Worm (Caenorhabditis elegans): ENCODE measurements around the gene F10E9.1.

DNA sequence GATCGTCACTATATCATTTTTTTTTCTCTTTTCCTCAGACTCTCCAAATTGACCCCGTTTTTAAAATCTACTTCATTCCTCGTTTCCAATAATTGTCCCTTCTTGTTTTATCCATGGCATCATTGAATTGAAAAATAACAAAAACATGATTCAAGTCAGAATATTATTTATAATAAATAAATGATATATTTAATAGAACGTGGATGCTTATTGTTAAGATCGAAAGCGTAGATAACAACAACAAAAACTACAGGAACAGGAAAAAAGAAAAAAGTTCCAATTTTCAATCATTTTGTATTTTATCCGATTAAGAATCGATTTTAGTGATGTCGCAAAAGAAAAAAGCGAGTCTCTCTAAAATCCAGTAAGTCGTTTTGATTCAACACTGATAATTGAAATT, 10.6 kb upstream of the F10E9.1 start, which contains the start of gene F10E9.2:
- no peak for TF ChIP-seq Y22D7AL.16 (tag; optimal IDR thresholded peaks at IDR 0.05)
- no peak for TF ChIP-seq tbx-2 (tag; optimal IDR thresholded peaks at IDR 0.05)
- no peak for TF ChIP-seq sox-2 (GFP tag; IDR thresholded peaks at IDR 0.05)
- no peak for TF ChIP-seq ref-2 (tag; optimal IDR thresholded peaks at IDR 0.05)
- no peak for TF ChIP-seq madf-2 (tag; optimal IDR thresholded peaks at IDR 0.05)
